Worm (Caenorhabditis elegans) whole organism, L3 larva: ENCODE results near the gene srh-35.

Experiments used
- ceh-82 ChIP-seq: fragments of 150-350 bp; optimal IDR thresholded peaks from 2 replicates; lab custom pipeline; 2014; ENCODE audit warnings: missing biosample characterization, missing genetic modification characterization
- mdl-1 ChIP-seq: fragments of 150-350 bp; optimal IDR thresholded peaks from 2 replicates; lab custom pipeline; 2014; ENCODE audit warnings: missing biosample characterization, missing genetic modification characterization
- pha-4 ChIP-seq: fragments of 150-350 bp; optimal IDR thresholded peaks from 2 replicates; lab custom pipeline; 2014; ENCODE audit warnings: missing biosample characterization, missing genetic modification reagents, missing genetic modification characterization

ce11 chrV:479046-479445 lies 30.0 kb upstream of the srh-35 start:
- TF ChIP-seq mdl-1 (tag; lab: Kevin White, UChicago) (no peak), ceh-82 (tag; lab: Kevin White, UChicago) (no peak), pha-4 (tag; lab: Kevin White, UChicago) (no peak)
